Worm (Caenorhabditis elegans) whole organism, midembryonic: ENCODE measurements around the gene C02B8.1.

Experiments used
- T22C8.4 ChIP-seq: fragments of 200-800 bp; sonication (Bioruptor generic); IDR thresholded peaks from 2 replicates; pipeline ENCODE4 v1.3.6; 2022; ENCODE audit warnings: missing genetic modification characterization, missing compliant biosample characterization
- cog-1 ChIP-seq: sonication (generic microtip); optimal IDR thresholded peaks from 2 replicates; lab custom pipeline; 2016; ENCODE audit warnings: missing genetic modification characterization, missing compliant biosample characterization
- flt-1 ChIP-seq: fragments of 200-800 bp; sonication (Bioruptor generic); IDR thresholded peaks from 2 replicates; pipeline ENCODE4 v1.3.6; 2022; ENCODE audit warnings: missing genetic modification characterization, missing compliant biosample characterization
- klf-2 ChIP-seq: fragments of 200-800 bp; sonication (Bioruptor generic); conservative IDR thresholded peaks from 2 replicates; pipeline ENCODE4 v1.3.6; 2022; ENCODE audit warnings: missing genetic modification reagents, missing genetic modification characterization, missing compliant biosample characterization
- med-1 ChIP-seq: sonication (generic microtip); optimal IDR thresholded peaks from 2 replicates; lab custom pipeline; 2017; ENCODE audit warnings: missing genetic modification characterization, mild to moderate bottlenecking, missing compliant biosample characterization, antibody characterized with exemption, missing genetic modification reagents; ENCODE audit not compliant: insufficient read depth
- ref-1 ChIP-seq: fragments of 200-800 bp; sonication (Bioruptor generic); conservative IDR thresholded peaks from 2 replicates; pipeline ENCODE4 v1.3.6; 2022; ENCODE audit warnings: missing genetic modification reagents, missing genetic modification characterization, missing compliant biosample characterization
- tab-1 ChIP-seq: fragments of 200-800 bp; sonication (Bioruptor generic); IDR thresholded peaks from 2 replicates; pipeline ENCODE4 v1.3.6; 2022; ENCODE audit warnings: missing genetic modification characterization, missing compliant biosample characterization
- ztf-23 ChIP-seq: fragments of 200-800 bp; sonication (Bioruptor generic); IDR thresholded peaks from 2 replicates; pipeline ENCODE4 v1.3.6; 2022; ENCODE audit warnings: missing genetic modification reagents, missing genetic modification characterization, missing compliant biosample characterization
- ztf-29 ChIP-seq: fragments of 200-800 bp; sonication (Bioruptor generic); IDR thresholded peaks from 2 replicates; pipeline ENCODE4 v1.3.6; 2022; ENCODE audit warnings: missing genetic modification reagents, missing genetic modification characterization, missing compliant biosample characterization

Gene C02B8.1

ce11 chrX:8147398-8147797 lies at the start of gene C02B8.1:
Gene C02B8.1 (plus strand): TSS chrX:8147698.
- TF ChIP-seq flt-1 (GFP tag; lab: Robert Waterston, UW) = no peak
- TF ChIP-seq ztf-29 (GFP tag; lab: Robert Waterston, UW) = no peak
- no peak for TF ChIP-seq T22C8.4 (GFP tag; lab: Robert Waterston, UW)
- no peak for TF ChIP-seq cog-1 (tag; lab: Kevin White, UChicago)
- no peak for TF ChIP-seq klf-2 (GFP tag; lab: Robert Waterston, UW)
- TF ChIP-seq med-1 (GFP tag; lab: Kevin White, UChicago) = no peak
- TF ChIP-seq ref-1 (GFP tag; lab: Robert Waterston, UW) = no peak
- no peak for TF ChIP-seq tab-1 (GFP tag; lab: Robert Waterston, UW)
- TF ChIP-seq ztf-23 (GFP tag; lab: Robert Waterston, UW) = no peak

DNA sequence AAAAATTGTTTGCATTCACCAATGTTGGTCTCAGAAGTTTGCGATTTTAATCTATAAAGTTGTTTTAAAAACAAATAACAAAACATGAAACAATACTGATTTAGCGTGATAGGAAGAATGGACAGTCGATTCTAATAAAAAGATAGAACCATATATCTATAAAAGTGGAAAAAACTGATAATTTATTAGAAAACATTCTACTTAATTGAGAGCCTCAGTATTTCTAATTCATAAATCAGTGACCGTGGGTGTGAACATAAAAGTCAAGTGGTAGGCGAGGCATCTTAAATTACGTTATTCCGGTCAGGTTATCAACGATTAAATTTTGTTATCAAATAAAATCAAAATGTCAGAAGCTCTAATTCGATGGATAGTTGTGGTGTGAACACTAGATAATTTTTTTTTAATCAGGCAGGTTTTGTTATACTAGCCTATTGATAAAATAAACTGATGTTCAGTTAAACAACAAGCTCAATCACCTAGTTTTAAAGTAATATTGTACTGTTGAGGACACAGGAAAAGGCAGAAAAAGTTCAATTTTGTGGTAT lies 48.6 kb upstream of the C02B8.1 start, which contains the start of gene catp-5:
Gene catp-5 (minus strand): TSS at position 51 of the 548 bp plus-strand sequence.
- no peak for TF ChIP-seq ztf-29 (GFP tag; lab: Robert Waterston, UW)
- no peak for TF ChIP-seq med-1 (GFP tag; lab: Kevin White, UChicago)
- TF ChIP-seq T22C8.4 (GFP tag; lab: Robert Waterston, UW) = no peak
- TF ChIP-seq tab-1 (GFP tag; lab: Robert Waterston, UW) = no peak
- no peak for TF ChIP-seq cog-1 (tag; lab: Kevin White, UChicago)
- no peak for TF ChIP-seq klf-2 (GFP tag; lab: Robert Waterston, UW)
- TF ChIP-seq flt-1 (GFP tag; lab: Robert Waterston, UW) = no peak
- no peak for TF ChIP-seq ztf-23 (GFP tag; lab: Robert Waterston, UW)
- no peak for TF ChIP-seq ref-1 (GFP tag; lab: Robert Waterston, UW)

- no peak for TF ChIP-seq flt-1 (GFP tag; lab: Robert Waterston, UW)
- TF ChIP-seq ztf-23 (GFP tag; lab: Robert Waterston, UW) = no peak
- TF ChIP-seq med-1 (GFP tag; lab: Kevin White, UChicago) = no peak
- TF ChIP-seq cog-1 (tag; lab: Kevin White, UChicago) = no peak
- TF ChIP-seq ref-1 (GFP tag; lab: Robert Waterston, UW) = no peak
- no peak for TF ChIP-seq T22C8.4 (GFP tag; lab: Robert Waterston, UW)
Measured at ce11 chrX:8103899-8104298, 43.6 kb upstream of the C02B8.1 start, which contains the start of gene K07E3.2. Gene K07E3.2 (plus strand): TSS chrX:8104298.

DNA sequence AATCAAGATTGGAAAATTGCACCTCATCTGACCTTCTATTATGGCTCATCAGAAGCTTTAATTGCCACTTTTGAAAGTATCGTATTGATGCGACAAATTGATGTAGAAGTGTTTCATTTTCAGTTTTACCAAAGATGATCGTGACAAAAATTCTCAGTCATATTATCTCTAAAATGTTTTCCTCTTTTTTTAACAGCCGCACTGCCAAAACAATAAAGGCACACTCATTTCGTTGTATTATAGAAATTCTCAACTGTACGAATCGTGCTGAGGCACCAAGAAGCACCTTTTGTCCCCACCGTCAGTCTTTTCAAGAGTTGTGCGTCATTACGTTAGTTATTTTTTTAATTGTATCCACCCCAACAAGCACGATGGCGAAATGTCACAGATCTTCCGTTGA lies 39.6 kb upstream of the C02B8.1 start, which contains the start of gene K07E3.9:
Gene K07E3.9 (plus strand): TSS at position 301 of the 400 bp plus-strand sequence.
- TF ChIP-seq med-1 (GFP tag; lab: Kevin White, UChicago) = no peak

DNA sequence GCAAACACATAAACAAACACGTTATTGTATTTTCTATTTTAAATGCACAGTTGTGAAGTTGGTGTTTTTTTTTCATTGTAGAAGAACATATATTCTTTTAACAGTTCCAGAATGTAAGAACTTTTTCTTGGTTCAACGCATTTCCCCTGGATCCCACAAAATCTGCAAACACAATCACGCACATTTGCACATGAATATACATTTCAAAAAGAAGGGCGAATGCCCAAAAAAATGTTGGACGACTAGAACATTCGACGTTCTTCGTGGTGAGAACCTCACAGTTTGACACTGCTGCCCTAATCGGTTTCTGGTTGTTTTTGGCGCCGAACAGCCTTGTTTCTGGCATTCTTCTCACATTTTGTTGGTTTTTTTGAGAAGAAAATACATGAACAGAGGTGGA lies 38.0 kb upstream of the C02B8.1 start:
- TF ChIP-seq med-1 (GFP tag; lab: Kevin White, UChicago) (no peak), klf-2 (GFP tag; lab: Robert Waterston, UW) (no peak), ztf-23 (GFP tag; lab: Robert Waterston, UW) (no peak), tab-1 (GFP tag; lab: Robert Waterston, UW) (no peak), cog-1 (tag; lab: Kevin White, UChicago) (no peak)

- TF ChIP-seq ztf-23 (GFP tag; lab: Robert Waterston, UW) (no peak), flt-1 (GFP tag; lab: Robert Waterston, UW) (no peak)
Measured at ce11 chrX:8110193-8110592, 37.3 kb upstream of the C02B8.1 start, which contains the start of gene K07E3.1. Gene K07E3.1 (plus strand): TSS chrX:8110439.

DNA sequence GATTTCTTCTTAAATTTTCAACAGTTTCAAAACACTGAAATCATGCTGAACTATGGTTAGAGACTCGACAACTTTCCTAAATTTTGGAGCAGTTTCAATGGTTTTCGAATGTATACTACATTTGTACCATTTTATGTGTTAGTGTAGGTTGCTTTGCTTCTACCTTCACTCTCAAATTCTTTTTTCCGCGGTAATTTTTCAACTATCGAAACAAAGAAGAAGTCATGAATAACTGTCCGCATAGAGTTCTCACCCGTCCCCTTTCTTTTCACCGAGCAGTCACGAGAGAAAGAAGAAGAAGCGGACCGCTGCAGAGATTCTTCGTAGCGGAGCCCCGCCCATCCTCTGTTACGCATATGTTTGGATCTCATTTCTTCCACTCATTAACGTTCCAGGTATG lies 31.3 kb upstream of the C02B8.1 start, which contains the start of gene hlh-8:
Gene hlh-8 (plus strand): TSS at position 301 of the 400 bp plus-strand sequence.
- no peak for TF ChIP-seq ref-1 (GFP tag; lab: Robert Waterston, UW)
- no peak for TF ChIP-seq tab-1 (GFP tag; lab: Robert Waterston, UW)
- no peak for TF ChIP-seq T22C8.4 (GFP tag; lab: Robert Waterston, UW)
- no peak for TF ChIP-seq flt-1 (GFP tag; lab: Robert Waterston, UW)
- no peak for TF ChIP-seq ztf-29 (GFP tag; lab: Robert Waterston, UW)
- no peak for TF ChIP-seq ztf-23 (GFP tag; lab: Robert Waterston, UW)
- no peak for TF ChIP-seq cog-1 (tag; lab: Kevin White, UChicago)

- TF ChIP-seq med-1 (GFP tag; lab: Kevin White, UChicago) = no peak
- TF ChIP-seq ztf-29 (GFP tag; lab: Robert Waterston, UW) = no peak
Measured at ce11 chrX:8117827-8118317, 29.6 kb upstream of the C02B8.1 start.

DNA sequence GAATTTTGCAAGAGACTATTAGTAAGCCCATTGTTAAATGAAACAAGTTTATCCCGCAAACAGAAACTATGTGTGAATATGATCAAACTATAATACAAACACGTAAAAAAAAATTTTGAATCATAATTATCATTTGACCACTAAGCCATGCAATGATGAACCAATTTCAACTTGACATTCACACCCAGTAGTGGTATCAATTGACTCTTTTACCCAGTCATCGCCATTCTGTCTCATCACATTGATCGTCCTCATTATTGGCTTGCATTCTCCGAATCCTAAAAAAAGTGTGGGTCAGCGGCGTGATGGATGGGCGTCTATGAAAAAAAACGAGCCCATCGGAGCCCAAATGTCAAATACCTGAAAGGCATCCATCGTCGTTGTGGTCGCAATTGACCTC lies 27.2 kb upstream of the C02B8.1 start:
- no peak for TF ChIP-seq ref-1 (GFP tag; lab: Robert Waterston, UW)
- TF ChIP-seq ztf-23 (GFP tag; lab: Robert Waterston, UW) = no peak
- no peak for TF ChIP-seq med-1 (GFP tag; lab: Kevin White, UChicago)
- TF ChIP-seq tab-1 (GFP tag; lab: Robert Waterston, UW) = no peak
- no peak for TF ChIP-seq cog-1 (tag; lab: Kevin White, UChicago)
- no peak for TF ChIP-seq flt-1 (GFP tag; lab: Robert Waterston, UW)
- no peak for TF ChIP-seq T22C8.4 (GFP tag; lab: Robert Waterston, UW)
- TF ChIP-seq klf-2 (GFP tag; lab: Robert Waterston, UW) = no peak
- no peak for TF ChIP-seq ztf-29 (GFP tag; lab: Robert Waterston, UW)

DNA sequence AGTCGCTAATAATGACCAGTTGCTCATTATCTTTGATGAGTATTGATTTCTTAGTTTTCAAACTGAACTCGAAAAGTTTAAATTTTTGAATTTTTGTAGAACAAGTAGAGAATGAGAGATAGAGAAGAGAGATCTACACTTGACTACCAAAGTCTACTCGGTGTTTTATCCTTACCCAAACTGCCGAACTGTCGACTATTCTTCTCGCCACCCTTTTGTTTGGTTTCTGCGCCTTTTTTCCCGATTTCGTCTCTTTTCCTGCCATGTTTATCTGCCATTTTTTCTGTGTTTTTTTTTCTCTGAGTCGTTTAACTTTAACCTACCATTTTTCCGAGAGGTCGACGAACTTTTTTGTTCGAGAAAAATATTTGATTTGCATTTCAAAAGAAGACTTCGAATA lies 24.3 kb upstream of the C02B8.1 start, which contains the start of gene C02B8.12:
Gene C02B8.12 (minus strand): TSS at position 175 of the 400 bp plus-strand sequence.
- TF ChIP-seq T22C8.4 (GFP tag; lab: Robert Waterston, UW) (no peak), flt-1 (GFP tag; lab: Robert Waterston, UW) (no peak), cog-1 (tag; lab: Kevin White, UChicago) (no peak), ztf-23 (GFP tag; lab: Robert Waterston, UW) (no peak)
